Worm (Caenorhabditis elegans) whole organism, mixed stage, embryonic: ENCODE data around the gene Y45F10D.7.

Source experiments
- M03D4.4 ChIP-seq: sonication (generic microtip); optimal IDR thresholded peaks from 2 replicates; lab custom pipeline; 2017; ENCODE audit warnings: mild to moderate bottlenecking, missing genetic modification characterization, missing compliant biosample characterization
- bed-3 ChIP-seq: fragments of 200-800 bp; sonication (Bioruptor generic); optimal IDR thresholded peaks from 3 replicates; lab custom pipeline; 2018; ENCODE audit warnings: mild to moderate bottlenecking, missing genetic modification characterization, moderate library complexity, missing compliant biosample characterization
- blmp-1 ChIP-seq: fragments of 150-350 bp; optimal IDR thresholded peaks from 2 replicates; lab custom pipeline; 2014; ENCODE audit warnings: missing biosample characterization, missing genetic modification characterization
- ceh-39 ChIP-seq: fragments of 150-350 bp; optimal IDR thresholded peaks from 2 replicates; lab custom pipeline; 2014; ENCODE audit warnings: missing biosample characterization, missing genetic modification characterization
- ceh-43 ChIP-seq: fragments of 200-800 bp; sonication (Bioruptor generic); optimal IDR thresholded peaks from 2 replicates; lab custom pipeline; 2018; ENCODE audit warnings: mild to moderate bottlenecking, missing genetic modification characterization, moderate library complexity, missing compliant biosample characterization
- ceh-83 ChIP-seq: fragments of 200-800 bp; sonication (Bioruptor generic); optimal IDR thresholded peaks from 2 replicates; lab custom pipeline; 2018; ENCODE audit warnings: mild to moderate bottlenecking, missing genetic modification characterization, missing compliant biosample characterization
- ces-1 ChIP-seq: fragments of 150-350 bp; optimal IDR thresholded peaks from 2 replicates; lab custom pipeline; 2014; ENCODE audit warnings: missing biosample characterization, missing genetic modification reagents, missing genetic modification characterization
- cnd-1 ChIP-seq: fragments of 200-800 bp; sonication (Bioruptor generic); optimal IDR thresholded peaks from 2 replicates; lab custom pipeline; 2018; ENCODE audit warnings: mild to moderate bottlenecking, missing genetic modification characterization, missing compliant biosample characterization
- drap-1 ChIP-seq: fragments of 200-800 bp; sonication (Bioruptor generic); optimal IDR thresholded peaks from 3 replicates; lab custom pipeline; 2018; ENCODE audit warnings: mild to moderate bottlenecking, missing genetic modification characterization, missing compliant biosample characterization
- elt-1 ChIP-seq: sonication (generic microtip); optimal IDR thresholded peaks from 2 replicates; lab custom pipeline; 2017; ENCODE audit warnings: missing genetic modification characterization, mild to moderate bottlenecking, missing compliant biosample characterization, antibody characterized with exemption, moderate library complexity, borderline replicate concordance; ENCODE audit not compliant: insufficient read depth
- elt-3 ChIP-seq: fragments of 150-350 bp; optimal IDR thresholded peaks from 2 replicates; lab custom pipeline; 2014; ENCODE audit warnings: missing biosample characterization, missing genetic modification characterization
- ham-2 ChIP-seq: fragments of 200-800 bp; sonication (Bioruptor generic); optimal IDR thresholded peaks from 2 replicates; lab custom pipeline; 2018; ENCODE audit warnings: mild to moderate bottlenecking, missing genetic modification characterization, missing compliant biosample characterization
- hlh-1 ChIP-seq: fragments of 150-350 bp; optimal IDR thresholded peaks from 2 replicates; lab custom pipeline; 2014; ENCODE audit warnings: missing biosample characterization, missing genetic modification reagents, missing genetic modification characterization
- lin-32 ChIP-seq: fragments of 200-800 bp; sonication (Bioruptor generic); optimal IDR thresholded peaks from 2 replicates; lab custom pipeline; 2018; ENCODE audit warnings: mild to moderate bottlenecking, missing genetic modification characterization, missing compliant biosample characterization
- lsy-2 ChIP-seq: fragments of 150-350 bp; optimal IDR thresholded peaks from 2 replicates; lab custom pipeline; 2014; ENCODE audit warnings: missing biosample characterization, missing genetic modification characterization
- mab-5 ChIP-seq: fragments of 150-350 bp; optimal IDR thresholded peaks from 2 replicates; lab custom pipeline; 2014; ENCODE audit warnings: missing biosample characterization, missing genetic modification characterization
- mep-1 ChIP-seq: fragments of 150-350 bp; optimal IDR thresholded peaks from 2 replicates; lab custom pipeline; 2017; ENCODE audit warnings: missing biosample characterization, missing genetic modification reagents, missing genetic modification characterization, inconsistent platforms
- mls-2 ChIP-seq: sonication (generic microtip); optimal IDR thresholded peaks from 2 replicates; lab custom pipeline; 2016; ENCODE audit warnings: mild to moderate bottlenecking, missing genetic modification characterization, moderate library complexity, missing compliant biosample characterization
- nhr-12 ChIP-seq: fragments of 150-350 bp; optimal IDR thresholded peaks from 2 replicates; lab custom pipeline; 2014; ENCODE audit warnings: missing biosample characterization, missing genetic modification characterization
- nhr-2 ChIP-seq: fragments of 150-350 bp; optimal IDR thresholded peaks from 2 replicates; lab custom pipeline; 2014; ENCODE audit warnings: missing biosample characterization, missing genetic modification characterization
- nhr-28 ChIP-seq: fragments of 150-350 bp; optimal IDR thresholded peaks from 2 replicates; lab custom pipeline; 2014; ENCODE audit warnings: missing biosample characterization, missing genetic modification characterization
- nhr-76 ChIP-seq: sonication (generic microtip); optimal IDR thresholded peaks from 2 replicates; lab custom pipeline; 2017; ENCODE audit warnings: missing biosample characterization, missing genetic modification characterization
- pha-4 ChIP-seq: fragments of 150-350 bp; optimal IDR thresholded peaks from 2 replicates; lab custom pipeline; 2018; ENCODE audit warnings: missing biosample characterization, missing genetic modification reagents, missing genetic modification characterization
- snpc-4 ChIP-seq: fragments of 150-350 bp; optimal IDR thresholded peaks from 2 replicates; lab custom pipeline; 2014; ENCODE audit warnings: missing biosample characterization, missing genetic modification characterization
- sptf-1 ChIP-seq: sonication (generic microtip); optimal IDR thresholded peaks from 2 replicates; lab custom pipeline; 2017; ENCODE audit warnings: mild to moderate bottlenecking, missing genetic modification characterization, moderate library complexity, missing compliant biosample characterization
- tbx-8 ChIP-seq: fragments of 200-800 bp; sonication (Bioruptor generic); optimal IDR thresholded peaks from 2 replicates; lab custom pipeline; 2018; ENCODE audit warnings: mild to moderate bottlenecking, missing genetic modification characterization, moderate library complexity, missing compliant biosample characterization
- unc-120 ChIP-seq: sonication (generic microtip); optimal IDR thresholded peaks from 2 replicates; lab custom pipeline; 2017; ENCODE audit warnings: missing genetic modification characterization, missing compliant biosample characterization; ENCODE audit not compliant: poor library complexity, severe bottlenecking
- unc-39 ChIP-seq: fragments of 150-350 bp; optimal IDR thresholded peaks from 2 replicates; lab custom pipeline; 2014; ENCODE audit warnings: missing biosample characterization, missing genetic modification characterization
- unc-62 ChIP-seq: fragments of 150-350 bp; optimal IDR thresholded peaks from 2 replicates; lab custom pipeline; 2014; ENCODE audit warnings: missing biosample characterization, missing genetic modification reagents, missing genetic modification characterization
- zip-8 ChIP-seq: fragments of 150-350 bp; optimal IDR thresholded peaks from 2 replicates; lab custom pipeline; 2014; ENCODE audit warnings: missing biosample characterization, missing genetic modification characterization
- ztf-11 ChIP-seq: fragments of 150-350 bp; optimal IDR thresholded peaks from 2 replicates; lab custom pipeline; 2014; ENCODE audit warnings: missing biosample characterization, missing genetic modification characterization

Y45F10D.7 gene

DNA sequence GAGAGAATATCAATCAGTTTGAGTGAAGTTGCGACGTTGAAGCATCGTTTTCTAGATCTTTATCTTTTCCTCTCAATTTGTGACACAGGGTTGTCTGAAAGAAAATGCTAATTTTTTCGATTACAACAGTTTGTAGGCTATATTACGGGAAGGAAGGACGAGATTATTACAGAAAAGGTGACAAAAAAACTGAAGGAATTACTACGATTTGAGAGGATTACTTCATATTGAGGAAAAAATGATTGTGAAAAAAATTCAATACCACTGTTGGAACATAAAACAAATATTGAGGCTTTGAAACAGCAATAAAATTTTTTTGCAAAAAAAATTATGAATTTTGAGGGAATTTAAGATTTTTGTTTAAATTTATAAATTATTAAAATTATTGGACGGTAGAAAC, 19.0 kb downstream of the Y45F10D.7 start, which contains the start of gene Y45F10D.14:
TSS of gene Y45F10D.14 (minus strand) at position 101 of the 400 bp plus-strand sequence.
- TF ChIP-seq ztf-11 (tag; lab: Kevin White, UChicago) (no peak), lin-32 (no peak), nhr-28 (no peak), mab-5 (tag; lab: Kevin White, UChicago) (no peak), mep-1 (no peak), tbx-8 (no peak), bed-3 (no peak), elt-3 (tag; lab: Kevin White, UChicago) (no peak)

DNA sequence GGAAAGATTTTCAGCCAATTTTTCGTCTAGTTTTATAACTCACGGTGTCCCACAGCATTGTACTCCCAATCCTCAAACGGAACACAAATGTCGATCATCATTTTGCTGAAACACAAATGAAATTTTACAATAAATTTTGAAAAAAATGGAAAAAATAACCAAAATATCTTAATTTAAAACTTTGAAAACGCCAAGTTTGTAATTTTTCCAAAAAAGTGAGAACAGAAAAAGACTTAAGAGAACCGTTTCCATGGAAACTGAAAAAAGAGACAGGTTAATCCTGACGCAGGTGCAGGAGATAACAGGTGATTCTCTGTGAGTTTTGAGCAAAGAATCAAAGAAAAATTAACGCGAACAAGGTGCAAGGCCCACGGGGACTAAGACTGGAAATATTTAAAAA, 32.2 kb downstream of the Y45F10D.7 start, which contains the start of gene Y45F10D.15:
TSS of gene Y45F10D.15 (minus strand) at position 101 of the 400 bp plus-strand sequence.
- no peak for TF ChIP-seq nhr-2 (tag; lab: Kevin White, UChicago)
- no peak for TF ChIP-seq lsy-2
- TF ChIP-seq nhr-76 (tag; lab: Kevin White, UChicago): no peak
- no peak for TF ChIP-seq bed-3
- TF ChIP-seq drap-1: no peak
- TF ChIP-seq ham-2 (GFP tag; lab: Kevin White, UChicago): no peak
- TF ChIP-seq ces-1 (GFP tag; lab: Kevin White, UChicago): no peak
- TF ChIP-seq ztf-11 (tag; lab: Kevin White, UChicago): no peak
- no peak for TF ChIP-seq unc-120
- TF ChIP-seq mls-2: no peak
- TF ChIP-seq zip-8: no peak
- TF ChIP-seq ceh-43 (GFP tag; lab: Kevin White, UChicago): no peak
- no peak for TF ChIP-seq pha-4 (tag; lab: Kevin White, UChicago)
- TF ChIP-seq, all 35 proteins: peak for 0

DNA sequence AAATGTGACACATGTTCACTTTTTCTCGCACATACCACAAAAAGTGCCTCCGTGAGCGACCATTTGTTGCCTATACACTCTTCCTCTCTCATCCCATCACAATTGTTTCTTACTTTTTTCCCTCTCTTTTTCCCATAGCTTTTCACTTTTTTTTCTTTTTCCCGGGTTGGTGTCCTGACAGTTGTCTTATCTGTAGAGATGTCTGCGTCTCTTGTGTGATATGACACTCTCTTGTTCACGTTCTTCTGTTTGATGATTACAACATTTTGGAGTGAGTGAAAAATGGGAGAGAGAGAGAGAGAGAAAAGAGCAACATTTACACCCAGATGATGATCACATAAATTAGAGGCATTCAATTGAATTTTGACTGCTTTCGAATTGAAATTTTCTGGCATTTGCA, 37.7 kb downstream of the Y45F10D.7 start:
- TF ChIP-seq mab-5 (tag; lab: Kevin White, UChicago): peak; percentile 71
- no peak for TF ChIP-seq sptf-1 (tag; lab: Kevin White, UChicago)
- peak; percentile 98 for TF ChIP-seq unc-120
- TF ChIP-seq nhr-28: no peak
- TF ChIP-seq elt-1: no peak
- no peak for TF ChIP-seq elt-3 (tag; lab: Kevin White, UChicago)
- TF ChIP-seq hlh-1 (tag; lab: Kevin White, UChicago): peak; percentile 100
- peak; percentile 92 for TF ChIP-seq unc-62 (GFP tag; lab: Kevin White, UChicago)
- TF ChIP-seq blmp-1 (tag; lab: Kevin White, UChicago): peak; percentile 14

DNA sequence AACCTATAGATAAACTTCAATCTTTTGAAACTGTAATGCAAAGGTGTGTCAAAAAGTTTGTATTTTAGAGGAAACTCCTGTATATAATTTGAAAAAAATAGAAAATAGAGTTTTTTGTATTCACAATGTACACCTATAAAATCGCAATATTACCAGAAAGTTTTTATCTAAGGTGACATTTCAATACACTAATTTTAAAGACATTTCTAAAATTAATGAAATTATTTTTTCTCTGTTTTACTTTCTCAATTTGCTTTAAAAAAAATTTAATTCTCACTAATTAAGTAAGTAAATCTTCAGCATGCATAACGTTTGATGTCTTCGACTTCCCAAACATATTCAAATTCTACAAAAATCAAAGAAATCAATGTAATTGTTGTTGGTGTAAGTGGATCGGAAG, 38.9 kb downstream of the Y45F10D.7 start, which contains the start of gene rga-5:
TSS of gene rga-5 (plus strand) at position 301 of the 400 bp plus-strand sequence.
- no peak for TF ChIP-seq pha-4 (tag; lab: Kevin White, UChicago)
- TF ChIP-seq nhr-12: no peak
- TF ChIP-seq ceh-39 (tag; lab: Kevin White, UChicago): no peak
- TF ChIP-seq mls-2: no peak
- no peak for TF ChIP-seq unc-62 (GFP tag; lab: Kevin White, UChicago)
- no peak for TF ChIP-seq lsy-2
- TF ChIP-seq drap-1: no peak
- no peak for TF ChIP-seq tbx-8
- no peak for TF ChIP-seq mab-5 (tag; lab: Kevin White, UChicago)
- TF ChIP-seq ceh-43 (GFP tag; lab: Kevin White, UChicago): no peak
- TF ChIP-seq M03D4.4: no peak

DNA sequence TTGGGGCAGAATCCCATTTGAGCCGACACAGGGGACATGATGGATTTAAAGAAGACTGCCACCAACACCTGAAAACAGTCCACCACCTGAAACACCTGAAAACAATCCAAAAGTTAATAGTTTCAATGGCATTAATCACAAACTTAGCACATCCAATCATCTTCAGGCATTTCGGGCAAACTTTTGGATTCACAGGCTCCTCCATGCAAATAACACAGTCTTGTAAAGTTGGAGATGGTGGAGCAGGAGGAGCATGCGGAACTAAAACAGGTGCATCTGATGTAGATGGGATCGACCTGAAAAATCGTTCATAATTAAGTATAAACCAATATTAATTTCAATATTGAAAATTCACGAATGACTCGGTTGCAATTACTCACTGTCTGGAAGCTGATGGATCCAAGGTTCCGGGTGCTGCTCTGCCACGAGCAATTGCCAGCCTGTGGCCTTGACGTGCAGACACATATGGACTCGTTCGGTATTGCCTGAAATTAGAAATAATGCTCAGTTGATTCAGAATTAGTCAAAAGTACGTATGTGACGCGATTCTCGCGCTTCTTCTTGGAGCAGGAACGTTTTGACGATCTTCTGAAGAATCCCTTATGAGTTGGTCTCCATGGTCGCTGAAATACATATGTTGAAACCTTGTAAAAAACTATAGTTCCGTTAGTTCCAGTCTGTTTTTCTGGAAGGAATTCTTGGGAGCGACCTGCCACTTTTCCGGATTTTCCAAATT, 45.9 kb downstream of the Y45F10D.7 start:
- no peak for TF ChIP-seq nhr-76 (tag; lab: Kevin White, UChicago)
- no peak for TF ChIP-seq ceh-83 (GFP tag; lab: Kevin White, UChicago)
- TF ChIP-seq ceh-39 (tag; lab: Kevin White, UChicago): no peak
- TF ChIP-seq nhr-12: no peak
- TF ChIP-seq ceh-43 (GFP tag; lab: Kevin White, UChicago): no peak
- TF ChIP-seq snpc-4: no peak
- no peak for TF ChIP-seq mep-1
- TF ChIP-seq elt-3 (tag; lab: Kevin White, UChicago): no peak
- TF ChIP-seq elt-1: no peak
- TF ChIP-seq unc-39 (tag; lab: Kevin White, UChicago): no peak
- no peak for TF ChIP-seq bed-3
- TF ChIP-seq blmp-1 (tag; lab: Kevin White, UChicago): no peak
- no peak for TF ChIP-seq ztf-11 (tag; lab: Kevin White, UChicago)
- TF ChIP-seq pha-4 (tag; lab: Kevin White, UChicago): no peak
- TF ChIP-seq lin-32: no peak
- TF ChIP-seq cnd-1: no peak
